Fruit fly (Drosophila melanogaster) whole organism, pupa: ENCODE results near the gene CG4069.

Source experiments
- CG10348 ChIP-seq: fragments of 200-800 bp; sonication (Bioruptor generic); IDR thresholded peaks from 2 replicates; pipeline ENCODE4 v1.3.6; 2022; ENCODE audit warnings: missing biosample characterization, missing genetic modification characterization
- CG13204 ChIP-seq: fragments of 200-800 bp; sonication (Bioruptor generic); optimal IDR thresholded peaks from 2 replicates; lab custom pipeline; 2018; ENCODE audit warnings: missing biosample characterization, mild to moderate bottlenecking, missing genetic modification characterization, moderate library complexity
- CG14655 ChIP-seq: fragments of 200-800 bp; sonication (Bioruptor generic); optimal IDR thresholded peaks from 3 replicates; lab custom pipeline; 2017; ENCODE audit warnings: mild to moderate bottlenecking, missing biosample characterization, missing genetic modification reagents, missing genetic modification characterization
- CG15710 ChIP-seq: fragments of 200-800 bp; sonication (Bioruptor generic); optimal IDR thresholded peaks from 2 replicates; lab custom pipeline; 2018; ENCODE audit warnings: missing biosample characterization, mild to moderate bottlenecking, missing genetic modification characterization, moderate library complexity
- CG32121 ChIP-seq: fragments of 200-800 bp; sonication (Bioruptor generic); IDR thresholded peaks from 2 replicates; pipeline ENCODE4 v1.3.6; 2022; ENCODE audit warnings: missing biosample characterization, missing genetic modification characterization
- CG34367 ChIP-seq: fragments of 200-800 bp; sonication (Bioruptor generic); optimal IDR thresholded peaks from 2 replicates; lab custom pipeline; 2018; ENCODE audit warnings: missing biosample characterization, mild to moderate bottlenecking, missing genetic modification characterization
- CG8301 ChIP-seq: fragments of 200-800 bp; sonication (Bioruptor generic); optimal IDR thresholded peaks from 2 replicates; lab custom pipeline; 2018; ENCODE audit warnings: missing biosample characterization, mild to moderate bottlenecking, missing genetic modification characterization
- CG9948 ChIP-seq: fragments of 200-800 bp; sonication (Bioruptor generic); optimal IDR thresholded peaks from 2 replicates; lab custom pipeline; 2018; ENCODE audit warnings: missing biosample characterization, mild to moderate bottlenecking, missing genetic modification characterization, moderate library complexity
- EcR ChIP-seq: fragments of 200-800 bp; sonication (Bioruptor generic); optimal IDR thresholded peaks from 3 replicates; lab custom pipeline; 2019; ENCODE audit warnings: missing biosample characterization, missing genetic modification characterization, mild to moderate bottlenecking, moderate library complexity, missing genetic modification reagents
- Ets98B ChIP-seq: fragments of 200-800 bp; sonication (Bioruptor generic); IDR thresholded peaks from 2 replicates; pipeline ENCODE4 v1.3.6; 2022; ENCODE audit warnings: missing biosample characterization, missing genetic modification characterization
- Pif1A ChIP-seq: fragments of 200-800 bp; sonication (Bioruptor generic); optimal IDR thresholded peaks from 3 replicates; lab custom pipeline; 2016; ENCODE audit warnings: missing biosample characterization, missing genetic modification characterization
- fd96Ca ChIP-seq: fragments of 200-800 bp; sonication (Bioruptor generic); IDR thresholded peaks from 3 replicates; pipeline ENCODE4 v1.3.6; 2022; ENCODE audit warnings: missing biosample characterization, missing genetic modification characterization
- gl ChIP-seq: fragments of 200-800 bp; sonication (Bioruptor generic); optimal IDR thresholded peaks from 2 replicates; lab custom pipeline; 2018; ENCODE audit warnings: missing biosample characterization, mild to moderate bottlenecking, missing genetic modification characterization
- rn ChIP-seq: fragments of 200-800 bp; sonication (Bioruptor generic); IDR thresholded peaks from 2 replicates; pipeline ENCODE4 v1.3.6; 2022; ENCODE audit warnings: missing biosample characterization, missing genetic modification characterization

DNA sequence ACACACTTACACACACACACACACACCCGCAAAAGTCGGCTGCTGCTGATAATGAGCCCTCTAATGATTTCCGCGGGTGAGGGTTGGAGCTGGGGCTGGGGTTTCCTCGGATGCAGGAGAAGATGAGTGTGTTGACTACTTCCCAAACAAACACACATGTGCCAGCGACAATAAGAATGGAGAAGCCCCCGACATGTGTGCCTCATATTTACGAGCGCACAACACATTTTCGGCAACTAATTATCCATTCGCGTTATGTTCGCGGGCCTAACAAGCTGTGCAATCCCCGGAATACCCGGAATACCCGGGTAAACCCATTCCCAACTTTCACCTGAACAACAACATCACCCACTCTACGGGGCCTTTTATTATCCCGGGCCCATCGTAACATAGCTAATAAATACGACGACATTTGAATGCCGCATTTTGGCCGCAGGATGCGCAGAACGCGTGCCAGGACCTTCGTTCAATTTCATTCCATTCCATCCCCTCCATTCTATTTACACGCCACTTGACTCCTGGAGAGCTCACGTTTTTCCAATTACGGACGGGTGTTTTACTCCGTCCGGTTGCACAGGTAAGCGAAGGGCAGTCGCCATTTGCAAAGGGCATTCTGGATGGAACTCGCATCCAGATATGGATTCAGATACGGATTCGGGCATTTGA is 29.1 kb upstream of the CG4069 start:
- no peak for TF ChIP-seq Pif1A (GFP tag; lab: Kevin White, UChicago)
- no peak for TF ChIP-seq CG13204
- TF ChIP-seq CG9948 = no peak
- no peak for TF ChIP-seq EcR (GFP tag; lab: Kevin White, UChicago)
- TF ChIP-seq CG32121 (GFP tag; lab: Robert Waterston, UW) = no peak
- TF ChIP-seq Ets98B (GFP tag; lab: Robert Waterston, UW) = no peak
- no peak for TF ChIP-seq CG14655 (GFP tag; lab: Kevin White, UChicago)
- no peak for TF ChIP-seq rn (GFP tag; lab: Robert Waterston, UW)
- no peak for TF ChIP-seq gl (tag; lab: Kevin White, UChicago)
- no peak for TF ChIP-seq CG10348 (GFP tag; lab: Robert Waterston, UW)
- no peak for TF ChIP-seq CG34367 (tag; lab: Kevin White, UChicago)
- no peak for TF ChIP-seq CG15710 (tag; lab: Kevin White, UChicago)
- TF ChIP-seq fd96Ca (GFP tag; lab: Robert Waterston, UW) = no peak
- no peak for TF ChIP-seq CG8301 (tag; lab: Kevin White, UChicago)
